Fruit fly (Drosophila melanogaster): ENCODE measurements around the gene Cog4.

Cog4 gene

dm6 chr2L:10466865-10467270 lies 21.6 kb downstream of the Cog4 start (continued):
- TF ChIP-seq CHES-1-like (GFP tag; optimal IDR thresholded peaks at IDR 0.05) (no peak), CG12391 (tag; optimal IDR thresholded peaks at IDR 0.05) (peak; percentile 50), Dref (GFP tag; IDR thresholded peaks at IDR 0.05) (no peak), p53 (GFP tag; optimal IDR thresholded peaks at IDR 0.05) (no peak), CG3281 (GFP tag; optimal IDR thresholded peaks at IDR 0.05) (peak; percentile 40), Atf6 (GFP tag; IDR thresholded peaks at IDR 0.05) (peak; percentile 20; the same call in 1 of the 2 replicates), Oli (tag; optimal IDR thresholded peaks at IDR 0.05) (peak; percentile 76), crol (GFP tag; IDR thresholded peaks at IDR 0.05) (no peak), CG7372 (GFP tag; IDR thresholded peaks at IDR 0.05) (no peak), CG12071 (GFP tag; optimal IDR thresholded peaks at IDR 0.05) (peak; percentile 35), eve (GFP tag; optimal IDR thresholded peaks at IDR 0.05) (peak in 1 of 2 experiments; percentile 87), CG17361 (GFP tag; IDR thresholded peaks at IDR 0.05) (peak; percentile 87), CG9817 (tag; optimal IDR thresholded peaks at IDR 0.05) (peak; percentile 10), CG12104 (GFP tag; optimal IDR thresholded peaks at IDR 0.05) (peak; percentile 57), CG2875 (GFP tag; optimal IDR thresholded peaks at IDR 0.05) (peak; percentile 60), MESR4 (GFP tag; optimal IDR thresholded peaks at IDR 0.05) (no peak), CG14965 (GFP tag; optimal IDR thresholded peaks at IDR 0.05; ENCODE audit: borderline replicate concordance) (peak; percentile 29), CG32767 (GFP tag; IDR thresholded peaks at IDR 0.05) (0 out of 2 replicates have a peak, but pooled peaks have one; percentile 27), Taf1 (GFP tag; IDR thresholded peaks at IDR 0.05) (no peak), h (optimal IDR thresholded peaks at IDR 0.05) (no peak), CG3163 (GFP tag; optimal IDR thresholded peaks at IDR 0.05) (no peak), CG3407 (GFP tag; optimal IDR thresholded peaks at IDR 0.05) (peak; percentile 33), CkIIα-i1 (GFP tag; IDR thresholded peaks at IDR 0.05) (no peak), Aef1 (GFP tag; IDR thresholded peaks at IDR 0.05) (no peak), CG1603 (tag; optimal IDR thresholded peaks at IDR 0.05) (no peak), HLH4C (GFP tag; IDR thresholded peaks at IDR 0.05; ENCODE audit: partially characterized antibody) (peak; percentile 52; the same call in 1 of the 3 replicates), CG11504 (tag; optimal IDR thresholded peaks at IDR 0.05) (peak; percentile 82), Doc3 (GFP tag; IDR thresholded peaks at IDR 0.05; ENCODE audit: partially characterized antibody) (no peak), pita (GFP tag; optimal IDR thresholded peaks at IDR 0.05) (no peak), Blimp-1 (GFP tag; optimal IDR thresholded peaks at IDR 0.05) (peak; percentile 74), az2 (GFP tag; optimal IDR thresholded peaks at IDR 0.05) (peak; percentile 60), toy (GFP tag; IDR thresholded peaks at IDR 0.05) (no peak), CG3726 (GFP tag; IDR thresholded peaks at IDR 0.05) (no peak), Nf-YA (GFP tag; IDR thresholded peaks at IDR 0.05) (no peak), C15 (GFP tag; IDR thresholded peaks at IDR 0.05) (no peak), Xrp1 (GFP tag; IDR thresholded peaks at IDR 0.05) (peak; percentile 78), mld (GFP tag; IDR thresholded peaks at IDR 0.05; ENCODE audit: partially characterized antibody) (no peak), shn (GFP tag; optimal IDR thresholded peaks at IDR 0.05) (no peak), CG16779 (GFP tag; IDR thresholded peaks at IDR 0.05) (no peak), ems (GFP tag; optimal IDR thresholded peaks at IDR 0.05) (peak; percentile 36), wor (GFP tag; IDR thresholded peaks at IDR 0.05) (0 out of 2 replicates have a peak, but pooled peaks have one; percentile 46), D (optimal IDR thresholded peaks at IDR 0.05) (no peak), D (GFP tag; optimal IDR thresholded peaks at IDR 0.05) (peak; percentile 78), CG10431 (GFP tag; optimal IDR thresholded peaks at IDR 0.05) (no peak), CG5180 (GFP tag; optimal IDR thresholded peaks at IDR 0.05) (peak; percentile 82), pfk (GFP tag; optimal IDR thresholded peaks at IDR 0.05) (no peak), CG42726 (GFP tag; IDR thresholded peaks at IDR 0.05; ENCODE audit: partially characterized antibody) (no peak), CG1529 (GFP tag; optimal IDR thresholded peaks at IDR 0.05) (peak; percentile 67), Myb (GFP tag; optimal IDR thresholded peaks at IDR 0.05) (no peak), croc (GFP tag; conservative IDR thresholded peaks at IDR 0.05) (peak; percentile 69), hth (optimal IDR thresholded peaks at IDR 0.05) (no peak), ATbp (GFP tag; optimal IDR thresholded peaks at IDR 0.05) (peak; percentile 45)

All from whole organism, embryonic.